Fruit fly (Drosophila melanogaster) whole organism, embryonic: ENCODE results near the gene Mf.
A peak's percentile ranks its signal among the peaks of the same experiment; 100 is the strongest.

Source experiments
- Adf1 ChIP-seq: fragments of 200-800 bp; sonication (Bioruptor generic); IDR thresholded peaks from 2 replicates; pipeline ENCODE4 v1.3.6; 2022; ENCODE audit warnings: missing biosample characterization, missing genetic modification characterization
- Atf3 ChIP-seq: fragments of 200-800 bp; sonication (Bioruptor generic); optimal IDR thresholded peaks from 3 replicates; lab custom pipeline; 2016; ENCODE audit warnings: missing biosample characterization, missing genetic modification characterization
- CG10209 ChIP-seq: fragments of 200-800 bp; sonication (Bioruptor generic); optimal IDR thresholded peaks from 3 replicates; lab custom pipeline; 2017; ENCODE audit warnings: missing biosample characterization, mild to moderate bottlenecking, missing genetic modification characterization, missing genetic modification reagents
- CG10543 ChIP-seq: fragments of 200-800 bp; sonication (Bioruptor generic); optimal IDR thresholded peaks from 3 replicates; lab custom pipeline; 2017; ENCODE audit warnings: missing biosample characterization, mild to moderate bottlenecking, missing genetic modification characterization, moderate library complexity
- CG11085 ChIP-seq: fragments of 200-800 bp; sonication (Bioruptor generic); IDR thresholded peaks from 2 replicates; pipeline ENCODE4 v1.3.6; 2022; ENCODE audit warnings: missing biosample characterization, missing genetic modification characterization
- CG12659 ChIP-seq: fragments of 200-800 bp; sonication (Bioruptor generic); optimal IDR thresholded peaks from 3 replicates; lab custom pipeline; 2017; ENCODE audit warnings: mild to moderate bottlenecking, missing biosample characterization, missing genetic modification reagents, missing genetic modification characterization
- CG13894 ChIP-seq: fragments of 200-800 bp; sonication (Bioruptor generic); optimal IDR thresholded peaks from 3 replicates; lab custom pipeline; 2018; ENCODE audit warnings: missing biosample characterization, mild to moderate bottlenecking, missing genetic modification characterization, moderate library complexity
- CG15011 ChIP-seq: fragments of 200-800 bp; sonication (Bioruptor generic); optimal IDR thresholded peaks from 3 replicates; lab custom pipeline; 2018; ENCODE audit warnings: missing biosample characterization, mild to moderate bottlenecking, missing genetic modification characterization
- CG1529 ChIP-seq: fragments of 200-800 bp; sonication (Bioruptor generic); optimal IDR thresholded peaks from 3 replicates; lab custom pipeline; 2018; ENCODE audit warnings: missing biosample characterization, missing genetic modification characterization
- CG16779 ChIP-seq: fragments of 200-800 bp; sonication (Bioruptor generic); IDR thresholded peaks from 2 replicates; pipeline ENCODE4 v1.3.6; 2022; ENCODE audit warnings: missing biosample characterization, missing genetic modification characterization
- CG18262 ChIP-seq: fragments of 200-800 bp; optimal IDR thresholded peaks from 3 replicates; lab custom pipeline; 2019; ENCODE audit warnings: missing biosample characterization, mild to moderate bottlenecking, missing genetic modification characterization, moderate library complexity
- CG2120 ChIP-seq: fragments of 200-800 bp; sonication (Bioruptor generic); optimal IDR thresholded peaks from 3 replicates; lab custom pipeline; 2016; ENCODE audit warnings: missing biosample characterization, missing genetic modification characterization
- CG30020 ChIP-seq: fragments of 200-800 bp; optimal IDR thresholded peaks from 2 replicates; lab custom pipeline; 2019; ENCODE audit warnings: missing biosample characterization, mild to moderate bottlenecking, missing genetic modification characterization, moderate library complexity
- CG30403 ChIP-seq: fragments of 200-800 bp; sonication (Bioruptor generic); optimal IDR thresholded peaks from 3 replicates; lab custom pipeline; 2016; ENCODE audit warnings: missing biosample characterization, missing genetic modification characterization
- CG3163 ChIP-seq: fragments of 200-800 bp; sonication (Bioruptor generic); optimal IDR thresholded peaks from 3 replicates; lab custom pipeline; 2016; ENCODE audit warnings: missing biosample characterization, missing genetic modification characterization
- CG3847 ChIP-seq: fragments of 200-800 bp; sonication (Bioruptor generic); IDR thresholded peaks from 2 replicates; pipeline ENCODE4 v1.3.6; 2022; ENCODE audit warnings: missing biosample characterization, missing genetic modification characterization
- CG4282 ChIP-seq: fragments of 200-800 bp; sonication (Bioruptor generic); optimal IDR thresholded peaks from 2 replicates; lab custom pipeline; 2016; ENCODE audit warnings: missing biosample characterization, missing genetic modification characterization
- CG4404 ChIP-seq: fragments of 200-800 bp; sonication (Bioruptor generic); IDR thresholded peaks from 2 replicates; pipeline ENCODE4 v1.3.6; 2022; ENCODE audit warnings: missing biosample characterization, missing genetic modification characterization
- CG4730 ChIP-seq: fragments of 200-800 bp; sonication (Bioruptor generic); IDR thresholded peaks from 2 replicates; pipeline ENCODE4 v1.3.6; 2022; ENCODE audit warnings: missing biosample characterization, missing genetic modification characterization
- CG6254 ChIP-seq: fragments of 200-800 bp; sonication (Bioruptor generic); optimal IDR thresholded peaks from 3 replicates; lab custom pipeline; 2017; ENCODE audit warnings: mild to moderate bottlenecking, missing biosample characterization, missing genetic modification reagents, missing genetic modification characterization
- CG6689 ChIP-seq: fragments of 200-800 bp; sonication (Bioruptor generic); IDR thresholded peaks from 2 replicates; pipeline ENCODE4 v1.3.6; 2022; ENCODE audit warnings: missing biosample characterization, missing genetic modification characterization
- CG7556 ChIP-seq: fragments of 200-800 bp; sonication (Bioruptor generic); optimal IDR thresholded peaks from 2 replicates; lab custom pipeline; 2017; ENCODE audit warnings: missing biosample characterization, mild to moderate bottlenecking, missing genetic modification characterization
- CG9727 ChIP-seq: fragments of 200-800 bp; sonication (Bioruptor generic); optimal IDR thresholded peaks from 3 replicates; lab custom pipeline; 2017; ENCODE audit warnings: missing biosample characterization, mild to moderate bottlenecking, missing genetic modification characterization
- Dfd ChIP-seq, 2 experiments: fragments of >200 bp; optimal IDR thresholded peaks; 2 replicates each; lab custom pipeline; 2017; ENCODE audit warnings: missing biosample characterization in 2 of 2, missing genetic modification characterization in 2 of 2
- ERR ChIP-seq: fragments of 200-800 bp; sonication (Bioruptor generic); optimal IDR thresholded peaks from 2 replicates; lab custom pipeline; 2016; ENCODE audit warnings: missing biosample characterization, missing genetic modification characterization
- HmgD ChIP-seq: fragments of 200-800 bp; sonication (Bioruptor generic); optimal IDR thresholded peaks from 3 replicates; lab custom pipeline; 2016; ENCODE audit warnings: missing biosample characterization, missing genetic modification characterization
- Meics ChIP-seq: fragments of 200-800 bp; sonication (Bioruptor generic); optimal IDR thresholded peaks from 2 replicates; lab custom pipeline; 2017; ENCODE audit warnings: missing biosample characterization, mild to moderate bottlenecking, missing genetic modification characterization
- NC2β ChIP-seq: fragments of 200-800 bp; sonication (Bioruptor generic); optimal IDR thresholded peaks from 2 replicates; lab custom pipeline; 2016; ENCODE audit warnings: missing biosample characterization, missing genetic modification characterization
- Sox102F ChIP-seq: fragments of 200-800 bp; sonication (Bioruptor generic); optimal IDR thresholded peaks from 2 replicates; lab custom pipeline; 2018; ENCODE audit warnings: missing biosample characterization, mild to moderate bottlenecking, missing genetic modification characterization, moderate library complexity
- Sry-β ChIP-seq: fragments of 200-800 bp; sonication (Bioruptor generic); optimal IDR thresholded peaks from 2 replicates; lab custom pipeline; 2018; ENCODE audit warnings: missing biosample characterization, mild to moderate bottlenecking, missing genetic modification characterization, moderate library complexity
- Stat92E ChIP-seq, 3 experiments: fragments of >200 bp in 2 of 3; fragments of 200-800 bp in 1 of 3; sonication (Bioruptor generic) in 1 of 3; optimal IDR thresholded peaks; 2 replicates each; lab custom pipeline; 2017 to 2019; ENCODE audit warnings: missing biosample characterization in 3 of 3, missing genetic modification characterization in 3 of 3, mild to moderate bottlenecking in 1 of 3, moderate library complexity in 1 of 3
- bab2 ChIP-seq: fragments of 200-800 bp; sonication (Bioruptor generic); optimal IDR thresholded peaks from 2 replicates; lab custom pipeline; 2016; ENCODE audit warnings: missing biosample characterization, missing genetic modification characterization
- crol ChIP-seq: fragments of 200-800 bp; sonication (Bioruptor generic); IDR thresholded peaks from 2 replicates; pipeline ENCODE4 v1.3.6; 2022; ENCODE audit warnings: missing biosample characterization, missing genetic modification characterization
- dimm ChIP-seq: fragments of 200-800 bp; sonication (Bioruptor generic); IDR thresholded peaks from 2 replicates; pipeline ENCODE4 v1.3.6; 2022; ENCODE audit warnings: missing biosample characterization, missing genetic modification characterization
- fd96Cb ChIP-seq: fragments of 200-800 bp; sonication (Bioruptor generic); optimal IDR thresholded peaks from 2 replicates; lab custom pipeline; 2018; ENCODE audit warnings: missing biosample characterization, mild to moderate bottlenecking, missing genetic modification characterization, moderate library complexity
- gcm2 ChIP-seq: fragments of 200-800 bp; sonication (Bioruptor generic); optimal IDR thresholded peaks from 2 replicates; lab custom pipeline; 2016; ENCODE audit warnings: missing biosample characterization, missing genetic modification characterization
- insv ChIP-seq, 2 experiments: fragments of 200-800 bp; sonication (Bioruptor generic); optimal IDR thresholded peaks; 3 replicates each; lab custom pipeline; 2016 to 2018; ENCODE audit warnings: missing biosample characterization in 2 of 2, missing genetic modification characterization in 2 of 2
- jigr1 ChIP-seq: fragments of 200-800 bp; sonication (Bioruptor generic); IDR thresholded peaks from 3 replicates; pipeline ENCODE4 v1.3.6; 2022; ENCODE audit warnings: missing biosample characterization, missing genetic modification characterization
- jing ChIP-seq: fragments of 200-800 bp; sonication (Bioruptor generic); optimal IDR thresholded peaks from 2 replicates; lab custom pipeline; 2018; ENCODE audit warnings: missing biosample characterization, mild to moderate bottlenecking, missing genetic modification characterization
- luna ChIP-seq: fragments of 200-800 bp; sonication (Bioruptor generic); optimal IDR thresholded peaks from 2 replicates; lab custom pipeline; 2016; ENCODE audit warnings: missing biosample characterization, missing genetic modification characterization
- mam ChIP-seq: fragments of 200-800 bp; sonication (Bioruptor generic); optimal IDR thresholded peaks from 3 replicates; lab custom pipeline; 2016; ENCODE audit warnings: missing biosample characterization, missing genetic modification characterization
- mirr ChIP-seq: fragments of 200-800 bp; sonication (Bioruptor generic); optimal IDR thresholded peaks from 3 replicates; lab custom pipeline; 2018; ENCODE audit warnings: missing biosample characterization, mild to moderate bottlenecking, missing genetic modification characterization
- org-1 ChIP-seq: fragments of 200-800 bp; sonication (Bioruptor generic); optimal IDR thresholded peaks from 2 replicates; lab custom pipeline; 2017; ENCODE audit warnings: missing biosample characterization, missing genetic modification characterization
- seq ChIP-seq: fragments of 200-800 bp; sonication (Bioruptor generic); IDR thresholded peaks from 2 replicates; pipeline ENCODE4 v1.3.6; 2022; ENCODE audit warnings: missing biosample characterization, missing genetic modification characterization
- sim ChIP-seq: fragments of 200-800 bp; sonication (Bioruptor generic); IDR thresholded peaks from 2 replicates; pipeline ENCODE4 v1.3.6; 2022; ENCODE audit warnings: missing biosample characterization, missing genetic modification characterization
- slou ChIP-seq: fragments of 200-800 bp; sonication (Bioruptor generic); optimal IDR thresholded peaks from 3 replicates; lab custom pipeline; 2016; ENCODE audit warnings: missing biosample characterization, missing genetic modification characterization
- ssp ChIP-seq: fragments of 200-800 bp; sonication (Bioruptor generic); IDR thresholded peaks from 2 replicates; pipeline ENCODE4 v1.3.6; 2022; ENCODE audit warnings: missing biosample characterization, missing genetic modification characterization
- tin ChIP-seq: fragments of 200-800 bp; sonication (Bioruptor generic); optimal IDR thresholded peaks from 3 replicates; lab custom pipeline; 2016; ENCODE audit warnings: missing biosample characterization, missing genetic modification characterization
- tio ChIP-seq: fragments of 200-800 bp; sonication (Bioruptor generic); optimal IDR thresholded peaks from 2 replicates; lab custom pipeline; 2017; ENCODE audit warnings: missing biosample characterization, missing genetic modification characterization, inconsistent platforms
- vnd ChIP-seq: fragments of 200-800 bp; sonication (Bioruptor generic); IDR thresholded peaks from 3 replicates; pipeline ENCODE4 v1.3.6; 2022; ENCODE audit warnings: missing biosample characterization, missing genetic modification characterization; ENCODE audit not compliant: partially characterized antibody

The Mf gene

DNA sequence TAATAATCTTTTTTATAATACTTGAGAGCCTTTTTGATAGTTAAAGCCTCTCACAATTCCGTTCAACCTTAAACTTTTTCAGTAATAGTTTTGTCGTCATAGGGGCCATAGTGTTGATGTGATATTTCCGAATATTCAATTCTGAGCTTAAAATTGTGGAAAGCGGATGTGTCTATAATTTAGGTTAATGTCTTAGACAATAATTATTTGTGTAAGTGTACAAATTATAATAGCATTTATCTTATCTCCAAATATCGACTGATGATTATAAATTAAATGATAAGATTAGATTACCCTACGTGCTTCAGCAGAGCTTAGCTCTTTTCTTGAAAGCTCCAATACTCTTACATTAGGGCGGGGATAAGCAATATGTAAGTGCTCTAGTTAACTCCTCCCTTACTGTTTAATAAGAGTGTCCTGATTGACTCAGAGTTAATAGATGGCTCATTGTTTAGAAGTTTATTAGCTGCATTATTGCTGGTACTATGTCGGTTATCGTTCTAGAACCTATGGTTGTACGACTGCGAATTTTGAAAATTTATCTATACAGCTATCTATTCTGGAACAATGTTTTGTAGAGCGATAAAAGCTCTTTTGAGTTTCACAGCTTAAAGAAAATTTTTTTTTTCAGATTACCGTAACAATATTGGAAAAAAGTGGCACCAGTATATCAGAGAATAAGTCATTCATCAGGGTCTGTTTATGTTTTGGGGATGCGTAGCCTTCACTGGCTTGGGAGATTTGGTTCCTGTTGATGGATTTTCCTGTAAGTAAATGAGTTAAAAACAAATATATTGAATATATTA, 42.1 kb downstream of the Mf start (continued):
- TF ChIP-seq Sox102F (GFP tag; lab: Kevin White, UChicago) (peak; percentile 44), CG6689 (GFP tag; lab: Robert Waterston, UW) (0 out of 2 replicates have a peak, but pooled peaks have one; percentile 29), CG10209 (GFP tag; lab: Kevin White, UChicago) (peak; percentile 53), gcm2 (GFP tag; lab: Kevin White, UChicago) (no peak), CG18262 (tag; lab: Kevin White, UChicago) (no peak), mam (peak; percentile 20), CG3847 (GFP tag; lab: Robert Waterston, UW) (peak; percentile 35), fd96Cb (no peak), CG2120 (GFP tag; lab: Kevin White, UChicago) (peak; percentile 73), slou (peak; percentile 28), CG12659 (GFP tag; lab: Kevin White, UChicago) (peak; percentile 40), CG6254 (GFP tag; lab: Kevin White, UChicago) (no peak), Sry-β (GFP tag; lab: Kevin White, UChicago) (no peak), dimm (GFP tag; lab: Robert Waterston, UW) (no peak), crol (no peak), HmgD (no peak), tio (GFP tag; lab: Kevin White, UChicago) (no peak), CG3163 (GFP tag; lab: Kevin White, UChicago) (peak; percentile 51), vnd (GFP tag; lab: Robert Waterston, UW) (no peak), org-1 (GFP tag; lab: Kevin White, UChicago) (peak; percentile 15), CG11085 (GFP tag; lab: Robert Waterston, UW) (no peak), bab2 (GFP tag; lab: Kevin White, UChicago) (peak; percentile 23), Dfd (GFP tag; optimal IDR thresholded peaks at IDR 0.05; lab: Kevin White, UChicago) (no peak), CG30403 (GFP tag; lab: Kevin White, UChicago) (peak; percentile 36), CG4730 (GFP tag; lab: Robert Waterston, UW) (no peak), Meics (no peak), CG13894 (tag; lab: Kevin White, UChicago) (no peak), CG15011 (GFP tag; lab: Kevin White, UChicago) (no peak), jing (peak; percentile 6), sim (GFP tag; lab: Robert Waterston, UW) (no peak), CG30020 (tag; lab: Kevin White, UChicago) (no peak), Adf1 (no peak), Stat92E (GFP tag; optimal IDR thresholded peaks at IDR 0.05; lab: Kevin White, UChicago) (no peak), CG4404 (GFP tag; lab: Robert Waterston, UW) (no peak), mirr (GFP tag; lab: Kevin White, UChicago) (no peak), ERR (GFP tag; lab: Kevin White, UChicago) (no peak), CG7556 (GFP tag; lab: Kevin White, UChicago) (peak; percentile 38), ssp (no peak), CG1529 (GFP tag; lab: Kevin White, UChicago) (peak; percentile 9), luna (no peak), CG4282 (no peak), insv (GFP tag; optimal IDR thresholded peaks at IDR 0.05; lab: Kevin White, UChicago) (no peak), seq (GFP tag; lab: Robert Waterston, UW) (peak; percentile 30; the same call in 1 of the 2 replicates), CG16779 (GFP tag; lab: Robert Waterston, UW) (no peak), jigr1 (GFP tag; lab: Robert Waterston, UW) (no peak), Atf3 (no peak), tin (no peak), CG10543 (no peak), NC2β (GFP tag; lab: Kevin White, UChicago) (no peak), CG9727 (GFP tag; lab: Kevin White, UChicago) (peak; percentile 34)
